Worm (Caenorhabditis elegans): Measurements from ENCODE around the gene srx-67.

DNA sequence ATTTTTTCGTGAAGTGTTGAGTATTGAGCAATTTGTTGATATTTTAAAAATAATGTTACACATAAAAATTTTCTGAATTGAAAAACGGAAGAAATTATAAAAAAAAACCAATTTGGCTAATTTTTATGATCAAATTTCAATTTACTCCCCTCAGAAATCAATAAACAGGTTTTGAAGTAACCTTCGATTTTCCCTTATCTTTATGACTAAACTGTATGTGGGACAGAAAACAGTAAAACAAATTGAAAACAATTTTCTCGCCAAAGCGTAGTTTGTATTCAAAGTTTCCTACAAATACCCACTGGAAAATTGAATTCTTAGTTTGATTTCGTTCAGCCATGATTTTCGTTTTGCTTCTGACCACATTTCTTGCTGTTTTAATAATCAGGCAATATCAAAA, 22.2 kb downstream of the srx-67 start, which contains the start of gene cyp-35B1:
- TF ChIP-seq F49E8.2 (tag; optimal IDR thresholded peaks at IDR 0.05; ENCODE audit: borderline replicate concordance) (no peak), egl-27 (tag; optimal IDR thresholded peaks at IDR 0.05) (no peak), unc-39 (tag; optimal IDR thresholded peaks at IDR 0.05) (no peak), spr-3 (GFP tag; optimal IDR thresholded peaks at IDR 0.05) (no peak), snpc-4 (tag; optimal IDR thresholded peaks at IDR 0.05) (no peak), fkh-10 (GFP tag; optimal IDR thresholded peaks at IDR 0.05) (no peak), ztf-11 (tag; optimal IDR thresholded peaks at IDR 0.05) (no peak), lin-13 (GFP tag; optimal IDR thresholded peaks at IDR 0.05) (no peak), skn-1 (tag; optimal IDR thresholded peaks at IDR 0.05) (no peak), ama-1 (optimal IDR thresholded peaks at IDR 0.05) (no peak)

Measured in whole organism, L4 larva.